Worm (Caenorhabditis elegans): ENCODE measurements around the gene ZK1290.14.

DNA sequence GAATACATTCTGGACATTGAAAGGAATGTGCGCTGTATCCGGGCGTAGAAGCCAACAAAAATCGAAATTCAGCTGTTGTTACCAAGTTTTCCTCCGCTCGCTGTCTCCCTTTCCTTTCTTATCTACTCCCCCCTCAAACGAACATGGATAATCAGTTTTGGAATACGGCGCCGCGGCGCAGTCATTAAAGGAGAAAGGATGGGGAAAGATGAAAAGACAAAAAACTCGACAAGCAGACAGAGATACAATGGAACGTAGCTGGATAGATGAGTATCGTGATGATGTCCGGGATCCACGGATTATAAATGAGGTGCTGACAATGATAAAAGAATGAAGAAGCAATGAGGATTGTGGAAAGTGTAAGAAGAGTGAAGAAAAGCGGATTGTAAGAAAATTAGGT, 10.0 kb downstream of the ZK1290.14 start:
- no peak for TF ChIP-seq snpc-3.4 (tag; optimal IDR thresholded peaks at IDR 0.05)
- TF ChIP-seq nhr-90 (tag; optimal IDR thresholded peaks at IDR 0.05), result no peak
- no peak for TF ChIP-seq snpc-1.1 (tag; optimal IDR thresholded peaks at IDR 0.05; ENCODE audit: insufficient read depth)
- TF ChIP-seq F57C9.4 (tag; optimal IDR thresholded peaks at IDR 0.05), result no peak
- TF ChIP-seq gei-17 (GFP tag; optimal IDR thresholded peaks at IDR 0.05), result no peak
